Fruit fly (Drosophila melanogaster): ENCODE data around the gene CG3916.

- no peak for TF ChIP-seq pan (optimal IDR thresholded peaks at IDR 0.05)
- no peak for TF ChIP-seq Hr78 (GFP tag; optimal IDR thresholded peaks at IDR 0.05)
- no peak for TF ChIP-seq N (GFP tag; optimal IDR thresholded peaks at IDR 0.05)
- no peak for TF ChIP-seq br (GFP tag; optimal IDR thresholded peaks at IDR 0.05)
- no peak for TF ChIP-seq OdsH (GFP tag; optimal IDR thresholded peaks at IDR 0.05)
- TF ChIP-seq Abd-B (GFP tag; optimal IDR thresholded peaks at IDR 0.05) = no peak
These were observed 31.6 kb upstream of the CG3916 start, which contains the start of gene Adk1 for dm6 chr3R:12197641-12198040.

Data from whole organism, wandering third instar larva.